Worm (Caenorhabditis elegans) whole organism, mixed stage, embryonic: ENCODE data around the gene abu-13.

Experiments used
- M03D4.4 ChIP-seq: sonication (generic microtip); optimal IDR thresholded peaks from 2 replicates; lab custom pipeline; 2017; ENCODE audit warnings: mild to moderate bottlenecking, missing genetic modification characterization, missing compliant biosample characterization
- bed-3 ChIP-seq: fragments of 200-800 bp; sonication (Bioruptor generic); optimal IDR thresholded peaks from 3 replicates; lab custom pipeline; 2018; ENCODE audit warnings: mild to moderate bottlenecking, missing genetic modification characterization, moderate library complexity, missing compliant biosample characterization
- blmp-1 ChIP-seq: fragments of 150-350 bp; optimal IDR thresholded peaks from 2 replicates; lab custom pipeline; 2014; ENCODE audit warnings: missing biosample characterization, missing genetic modification characterization
- ceh-39 ChIP-seq: fragments of 150-350 bp; optimal IDR thresholded peaks from 2 replicates; lab custom pipeline; 2014; ENCODE audit warnings: missing biosample characterization, missing genetic modification characterization
- ceh-43 ChIP-seq: fragments of 200-800 bp; sonication (Bioruptor generic); optimal IDR thresholded peaks from 2 replicates; lab custom pipeline; 2018; ENCODE audit warnings: mild to moderate bottlenecking, missing genetic modification characterization, moderate library complexity, missing compliant biosample characterization
- ceh-83 ChIP-seq: fragments of 200-800 bp; sonication (Bioruptor generic); optimal IDR thresholded peaks from 2 replicates; lab custom pipeline; 2018; ENCODE audit warnings: mild to moderate bottlenecking, missing genetic modification characterization, missing compliant biosample characterization
- ces-1 ChIP-seq: fragments of 150-350 bp; optimal IDR thresholded peaks from 2 replicates; lab custom pipeline; 2014; ENCODE audit warnings: missing biosample characterization, missing genetic modification reagents, missing genetic modification characterization
- cnd-1 ChIP-seq: fragments of 200-800 bp; sonication (Bioruptor generic); optimal IDR thresholded peaks from 2 replicates; lab custom pipeline; 2018; ENCODE audit warnings: mild to moderate bottlenecking, missing genetic modification characterization, missing compliant biosample characterization
- drap-1 ChIP-seq: fragments of 200-800 bp; sonication (Bioruptor generic); optimal IDR thresholded peaks from 3 replicates; lab custom pipeline; 2018; ENCODE audit warnings: mild to moderate bottlenecking, missing genetic modification characterization, missing compliant biosample characterization
- elt-1 ChIP-seq: sonication (generic microtip); optimal IDR thresholded peaks from 2 replicates; lab custom pipeline; 2017; ENCODE audit warnings: missing genetic modification characterization, mild to moderate bottlenecking, missing compliant biosample characterization, antibody characterized with exemption, moderate library complexity, borderline replicate concordance; ENCODE audit not compliant: insufficient read depth
- elt-3 ChIP-seq: fragments of 150-350 bp; optimal IDR thresholded peaks from 2 replicates; lab custom pipeline; 2014; ENCODE audit warnings: missing biosample characterization, missing genetic modification characterization
- flh-1 ChIP-seq: fragments of 200-800 bp; sonication (Bioruptor generic); optimal IDR thresholded peaks from 2 replicates; lab custom pipeline; 2018; ENCODE audit warnings: mild to moderate bottlenecking, missing genetic modification characterization, moderate library complexity, missing compliant biosample characterization
- ham-2 ChIP-seq: fragments of 200-800 bp; sonication (Bioruptor generic); optimal IDR thresholded peaks from 2 replicates; lab custom pipeline; 2018; ENCODE audit warnings: mild to moderate bottlenecking, missing genetic modification characterization, missing compliant biosample characterization
- hlh-1 ChIP-seq: fragments of 150-350 bp; optimal IDR thresholded peaks from 2 replicates; lab custom pipeline; 2014; ENCODE audit warnings: missing biosample characterization, missing genetic modification reagents, missing genetic modification characterization
- lin-13 ChIP-seq: fragments of 150-350 bp; optimal IDR thresholded peaks from 2 replicates; lab custom pipeline; 2014; ENCODE audit warnings: missing biosample characterization, missing genetic modification characterization
- lin-32 ChIP-seq: fragments of 200-800 bp; sonication (Bioruptor generic); optimal IDR thresholded peaks from 2 replicates; lab custom pipeline; 2018; ENCODE audit warnings: mild to moderate bottlenecking, missing genetic modification characterization, missing compliant biosample characterization
- lsy-2 ChIP-seq: fragments of 150-350 bp; optimal IDR thresholded peaks from 2 replicates; lab custom pipeline; 2014; ENCODE audit warnings: missing biosample characterization, missing genetic modification characterization
- mab-5 ChIP-seq: fragments of 150-350 bp; optimal IDR thresholded peaks from 2 replicates; lab custom pipeline; 2014; ENCODE audit warnings: missing biosample characterization, missing genetic modification characterization
- mep-1 ChIP-seq: fragments of 150-350 bp; optimal IDR thresholded peaks from 2 replicates; lab custom pipeline; 2017; ENCODE audit warnings: missing biosample characterization, missing genetic modification reagents, missing genetic modification characterization, inconsistent platforms
- mls-2 ChIP-seq: sonication (generic microtip); optimal IDR thresholded peaks from 2 replicates; lab custom pipeline; 2016; ENCODE audit warnings: mild to moderate bottlenecking, missing genetic modification characterization, moderate library complexity, missing compliant biosample characterization
- nhr-12 ChIP-seq: fragments of 150-350 bp; optimal IDR thresholded peaks from 2 replicates; lab custom pipeline; 2014; ENCODE audit warnings: missing biosample characterization, missing genetic modification characterization
- nhr-2 ChIP-seq: fragments of 150-350 bp; optimal IDR thresholded peaks from 2 replicates; lab custom pipeline; 2014; ENCODE audit warnings: missing biosample characterization, missing genetic modification characterization
- nhr-237 ChIP-seq: fragments of 150-350 bp; optimal IDR thresholded peaks from 2 replicates; lab custom pipeline; 2014; ENCODE audit warnings: missing biosample characterization, missing genetic modification characterization
- nhr-28 ChIP-seq: fragments of 150-350 bp; optimal IDR thresholded peaks from 2 replicates; lab custom pipeline; 2014; ENCODE audit warnings: missing biosample characterization, missing genetic modification characterization
- nhr-76 ChIP-seq: sonication (generic microtip); optimal IDR thresholded peaks from 2 replicates; lab custom pipeline; 2017; ENCODE audit warnings: missing biosample characterization, missing genetic modification characterization
- pha-4 ChIP-seq: fragments of 150-350 bp; optimal IDR thresholded peaks from 2 replicates; lab custom pipeline; 2018; ENCODE audit warnings: missing biosample characterization, missing genetic modification reagents, missing genetic modification characterization
- sem-2 ChIP-seq: fragments of 200-800 bp; sonication (Bioruptor generic); optimal IDR thresholded peaks from 2 replicates; lab custom pipeline; 2018; ENCODE audit warnings: mild to moderate bottlenecking, missing genetic modification characterization, missing compliant biosample characterization
- snpc-4 ChIP-seq: fragments of 150-350 bp; optimal IDR thresholded peaks from 2 replicates; lab custom pipeline; 2014; ENCODE audit warnings: missing biosample characterization, missing genetic modification characterization
- sptf-1 ChIP-seq: sonication (generic microtip); optimal IDR thresholded peaks from 2 replicates; lab custom pipeline; 2017; ENCODE audit warnings: mild to moderate bottlenecking, missing genetic modification characterization, moderate library complexity, missing compliant biosample characterization
- tbx-8 ChIP-seq: fragments of 200-800 bp; sonication (Bioruptor generic); optimal IDR thresholded peaks from 2 replicates; lab custom pipeline; 2018; ENCODE audit warnings: mild to moderate bottlenecking, missing genetic modification characterization, moderate library complexity, missing compliant biosample characterization
- unc-120 ChIP-seq: sonication (generic microtip); optimal IDR thresholded peaks from 2 replicates; lab custom pipeline; 2017; ENCODE audit warnings: missing genetic modification characterization, missing compliant biosample characterization; ENCODE audit not compliant: poor library complexity, severe bottlenecking
- unc-39 ChIP-seq: fragments of 150-350 bp; optimal IDR thresholded peaks from 2 replicates; lab custom pipeline; 2014; ENCODE audit warnings: missing biosample characterization, missing genetic modification characterization
- unc-62 ChIP-seq: fragments of 150-350 bp; optimal IDR thresholded peaks from 2 replicates; lab custom pipeline; 2014; ENCODE audit warnings: missing biosample characterization, missing genetic modification reagents, missing genetic modification characterization
- zip-8 ChIP-seq: fragments of 150-350 bp; optimal IDR thresholded peaks from 2 replicates; lab custom pipeline; 2014; ENCODE audit warnings: missing biosample characterization, missing genetic modification characterization
- ztf-11 ChIP-seq: fragments of 150-350 bp; optimal IDR thresholded peaks from 2 replicates; lab custom pipeline; 2014; ENCODE audit warnings: missing biosample characterization, missing genetic modification characterization

abu-13 gene

DNA sequence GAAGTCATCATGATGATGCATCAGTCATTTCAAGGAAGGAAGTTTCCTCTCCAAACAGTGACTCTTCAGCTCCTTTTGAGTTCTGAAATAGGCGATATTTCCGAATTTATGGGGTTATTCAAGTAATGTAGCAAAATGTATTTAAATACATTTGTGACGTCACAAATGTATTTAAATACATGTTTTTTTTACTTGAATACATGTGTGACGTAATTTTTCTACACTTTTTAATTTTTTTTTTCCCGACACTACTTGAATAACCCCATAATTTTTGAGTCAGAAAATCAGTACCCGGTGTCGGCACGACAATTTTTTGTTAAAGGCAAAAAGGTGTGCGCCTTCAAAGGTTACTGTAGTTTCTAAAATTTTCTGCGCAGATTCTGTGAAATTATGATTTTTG lies 29.3 kb upstream of the abu-13 start:
- TF ChIP-seq ceh-83, result no peak
- peak; percentile 91 for TF ChIP-seq zip-8 (tag; lab: Kevin White, UChicago)
- TF ChIP-seq, all 35 proteins: peak for 1

ce11 chrIII:6973682-6974081 lies 28.0 kb upstream of the abu-13 start, which contains the start of gene F31E3.2:
Gene F31E3.2, plus strand, starts transcription at chrIII:6973982.
- TF ChIP-seq blmp-1 (no peak), ztf-11 (tag; lab: Kevin White, UChicago) (no peak), tbx-8 (GFP tag; lab: Kevin White, UChicago) (no peak), elt-1 (tag; lab: Kevin White, UChicago) (no peak), drap-1 (GFP tag; lab: Kevin White, UChicago) (no peak), unc-120 (tag; lab: Kevin White, UChicago) (no peak), nhr-76 (tag; lab: Kevin White, UChicago) (no peak), nhr-28 (tag; lab: Kevin White, UChicago) (no peak), lin-13 (tag; lab: Kevin White, UChicago) (no peak), nhr-2 (tag; lab: Kevin White, UChicago) (no peak), unc-62 (no peak), nhr-12 (tag; lab: Kevin White, UChicago) (no peak)

ce11 chrIII:6971662-6972284 lies 26.1 kb upstream of the abu-13 start, which contains the start of the genes eef-1A.1 and rfc-4:
Gene eef-1A.1, minus strand, starts transcription at chrIII:6971712.
Gene rfc-4, plus strand, starts transcription at chrIII:6972253.
- peak; percentile 58 for TF ChIP-seq mls-2 (tag; lab: Kevin White, UChicago)
- TF ChIP-seq zip-8 (tag; lab: Kevin White, UChicago), result no peak
- TF ChIP-seq unc-120 (tag; lab: Kevin White, UChicago), result peak; percentile 76
- TF ChIP-seq sem-2 (GFP tag; lab: Kevin White, UChicago), result no peak
- TF ChIP-seq pha-4, result peak; percentile 97
- TF ChIP-seq nhr-28 (tag; lab: Kevin White, UChicago), result no peak
- TF ChIP-seq ceh-43 (GFP tag; lab: Kevin White, UChicago), result peak; percentile 39
- no peak for TF ChIP-seq nhr-76 (tag; lab: Kevin White, UChicago)
- no peak for TF ChIP-seq tbx-8 (GFP tag; lab: Kevin White, UChicago)
- TF ChIP-seq cnd-1 (tag; lab: Kevin White, UChicago), result peak; percentile 31
- peak; percentile 79 for TF ChIP-seq ztf-11 (tag; lab: Kevin White, UChicago)
- TF ChIP-seq unc-62, result peak; percentile 85
- peak; percentile 63 for TF ChIP-seq elt-3
- peak; percentile 83 for TF ChIP-seq hlh-1 (tag; lab: Kevin White, UChicago)
- no peak for TF ChIP-seq nhr-12 (tag; lab: Kevin White, UChicago)
- TF ChIP-seq unc-39 (tag; lab: Kevin White, UChicago), result no peak
- no peak for TF ChIP-seq ham-2 (GFP tag; lab: Kevin White, UChicago)
- peak; percentile 73 for TF ChIP-seq M03D4.4 (tag; lab: Kevin White, UChicago)
- TF ChIP-seq lin-13 (tag; lab: Kevin White, UChicago), result peak; percentile 91
- no peak for TF ChIP-seq lin-32 (GFP tag; lab: Kevin White, UChicago)
- peak; percentile 97 for TF ChIP-seq ceh-39 (tag; lab: Kevin White, UChicago)
- TF ChIP-seq bed-3 (GFP tag; lab: Kevin White, UChicago), result peak; percentile 18
- TF ChIP-seq nhr-2 (tag; lab: Kevin White, UChicago), result peak; percentile 80
- no peak for TF ChIP-seq ceh-83
- TF ChIP-seq mep-1 (tag; lab: Kevin White, UChicago), result peak; percentile 97
- TF ChIP-seq elt-1 (tag; lab: Kevin White, UChicago), result no peak
- TF ChIP-seq blmp-1, result peak; percentile 19
- peak; percentile 87 for TF ChIP-seq sptf-1
- TF ChIP-seq drap-1 (GFP tag; lab: Kevin White, UChicago), result peak; percentile 71
- TF ChIP-seq ces-1 (GFP tag; lab: Kevin White, UChicago), result peak; percentile 89
- TF ChIP-seq nhr-237 (tag; lab: Kevin White, UChicago), result peak; percentile 96
- TF ChIP-seq mab-5 (tag; lab: Kevin White, UChicago), result peak; percentile 75
- TF ChIP-seq snpc-4 (tag; lab: Kevin White, UChicago), result no peak
- TF ChIP-seq flh-1 (GFP tag; lab: Kevin White, UChicago), result no peak
- TF ChIP-seq lsy-2, result peak; percentile 100
